Worm (Caenorhabditis elegans): ENCODE data around the gene Y39A1A.22.

The Y39A1A.22 gene

DNA sequence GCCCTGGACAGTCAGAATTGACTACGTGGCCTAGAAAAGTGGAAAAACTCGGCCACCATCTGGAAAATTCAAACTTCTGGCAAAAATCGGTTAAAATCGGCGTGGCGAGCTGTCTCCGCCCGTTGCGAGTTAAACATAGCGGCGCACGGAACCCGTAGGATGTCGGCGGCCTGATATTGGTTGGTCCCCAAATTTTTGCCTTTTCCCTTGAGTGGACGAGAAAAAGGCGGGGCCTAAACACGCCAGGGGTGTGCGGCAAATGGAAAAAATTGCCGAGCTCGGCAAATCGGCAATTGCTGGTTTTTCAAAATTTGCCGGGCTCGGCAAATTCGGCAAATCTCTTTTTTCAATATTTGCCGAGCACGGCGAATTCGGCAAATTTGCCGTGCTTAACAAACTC, 26.5 kb upstream of the Y39A1A.22 start (continued):
- TF ChIP-seq ekl-4 (GFP tag; IDR thresholded peaks at IDR 0.05) (no peak), ztf-26 (tag; optimal IDR thresholded peaks at IDR 0.05) (no peak), snpc-3.4 (tag; optimal IDR thresholded peaks at IDR 0.05) (peak; percentile 55), bed-1 (GFP tag; IDR thresholded peaks at IDR 0.05) (no peak), madf-6 (GFP tag; IDR thresholded peaks at IDR 0.05) (peak; percentile 79), lin-26 (GFP tag; IDR thresholded peaks at IDR 0.05) (peak; percentile 87), D2030.7 (GFP tag; IDR thresholded peaks at IDR 0.05) (peak; percentile 92), F37B4.10 (GFP tag; IDR thresholded peaks at IDR 0.05) (no peak), F55B11.4 (tag; optimal IDR thresholded peaks at IDR 0.05; ENCODE audit: borderline replicate concordance, insufficient read depth) (no peak), ceh-91 (GFP tag; IDR thresholded peaks at IDR 0.05) (peak; percentile 59), lin-40 (tag; optimal IDR thresholded peaks at IDR 0.05) (no peak), ceh-79 (tag; optimal IDR thresholded peaks at IDR 0.05) (no peak), attf-6 (GFP tag; IDR thresholded peaks at IDR 0.05) (0 out of 2 replicates have a peak, but pooled peaks have one; percentile 54), snpc-4 (GFP tag; optimal IDR thresholded peaks at IDR 0.05) (peak; percentile 85), snpc-4 (tag; optimal IDR thresholded peaks at IDR 0.05) (peak in 3 of 4 experiments; percentile 83 to 92 (median 88)), dox-1 (GFP tag; IDR thresholded peaks at IDR 0.05) (peak; percentile 66; the same call in 1 of the 2 replicates), tbp1 (GFP tag; optimal IDR thresholded peaks at IDR 0.05) (peak; percentile 60), tbx-9 (tag; optimal IDR thresholded peaks at IDR 0.05; ENCODE audit: borderline replicate concordance) (no peak), ztf-28 (GFP tag; IDR thresholded peaks at IDR 0.05) (no peak), die-1 (tag; optimal IDR thresholded peaks at IDR 0.05) (no peak), snpc-1.1 (tag; optimal IDR thresholded peaks at IDR 0.05; ENCODE audit: insufficient read depth) (peak; percentile 90), snpc-1.3 (tag; optimal IDR thresholded peaks at IDR 0.05; ENCODE audit: insufficient read depth) (peak; percentile 5)

DNA sequence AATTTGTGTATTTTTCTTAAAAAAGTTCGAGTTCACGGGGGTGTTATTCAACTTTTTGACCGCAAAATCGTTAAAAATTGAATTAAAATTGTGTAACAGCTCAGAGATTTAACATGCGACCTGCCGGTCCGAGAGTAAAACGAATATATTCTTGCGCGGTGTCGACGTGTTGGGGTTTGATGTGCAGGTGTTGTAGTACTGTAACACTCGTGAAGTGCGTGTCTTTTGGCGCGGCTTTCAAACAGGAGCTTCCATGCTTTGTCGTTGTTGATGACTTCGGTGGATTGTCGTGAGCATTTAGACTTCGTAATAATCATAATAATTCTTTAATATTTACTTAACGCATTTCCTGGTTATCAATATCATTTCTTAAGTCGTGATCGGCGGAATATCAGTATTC, 23.7 kb upstream of the Y39A1A.22 start, which contains the start of gene tat-3:
tat-3 (minus strand) TSS at position 196 of the 400 bp plus-strand sequence.
- TF ChIP-seq dox-1 (GFP tag; IDR thresholded peaks at IDR 0.05) (0 out of 2 replicates have a peak, but pooled peaks have one; percentile 19), F33H1.4 (GFP tag; IDR thresholded peaks at IDR 0.05) (peak; percentile 49), ekl-4 (GFP tag; IDR thresholded peaks at IDR 0.05) (0 out of 2 replicates have a peak, but pooled peaks have one; percentile 20), unc-62 (GFP tag; optimal IDR thresholded peaks at IDR 0.05) (no peak), ceh-91 (GFP tag; IDR thresholded peaks at IDR 0.05) (peak; percentile 33; the same call in 1 of the 2 replicates), tlf-1 (GFP tag; optimal IDR thresholded peaks at IDR 0.05) (no peak), madf-6 (GFP tag; IDR thresholded peaks at IDR 0.05) (peak; percentile 61), mcd-1 (GFP tag; IDR thresholded peaks at IDR 0.05) (0 out of 2 replicates have a peak, but pooled peaks have one; percentile 13), lsl-1 (GFP tag; optimal IDR thresholded peaks at IDR 0.05) (peak; percentile 78), D2030.7 (GFP tag; IDR thresholded peaks at IDR 0.05) (peak; percentile 34; the same call in 1 of the 2 replicates)

DNA sequence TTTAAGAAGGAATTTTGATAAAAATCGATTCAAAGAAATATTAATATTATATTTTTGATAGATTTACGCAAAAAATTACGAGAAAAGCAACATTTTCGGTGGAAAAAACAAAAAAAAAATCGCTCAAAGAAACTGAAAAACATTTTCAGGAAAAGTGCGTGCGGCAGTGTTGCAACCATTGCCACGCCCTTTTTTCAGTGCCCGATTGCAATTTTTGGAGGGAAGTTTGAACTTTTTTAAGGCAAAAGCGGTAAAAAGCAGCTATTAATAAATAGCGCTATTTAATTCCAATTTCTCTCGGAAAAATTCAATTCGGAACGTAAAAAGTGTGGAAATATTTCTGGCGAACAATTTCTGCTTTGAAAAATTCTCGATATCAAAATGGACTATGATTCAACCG, 14.2 kb upstream of the Y39A1A.22 start:
- TF ChIP-seq ceh-91 (GFP tag; IDR thresholded peaks at IDR 0.05) (no peak), Y95B8A.8 (GFP tag; IDR thresholded peaks at IDR 0.05) (no peak), sdz-38 (tag; optimal IDR thresholded peaks at IDR 0.05) (no peak), T07F8.4 (tag; optimal IDR thresholded peaks at IDR 0.05) (no peak), dpl-1 (GFP tag; optimal IDR thresholded peaks at IDR 0.05) (peak; percentile 39), efl-1 (GFP tag; optimal IDR thresholded peaks at IDR 0.05) (peak; percentile 47), lin-54 (GFP tag; optimal IDR thresholded peaks at IDR 0.05) (peak; percentile 46), lsl-1 (GFP tag; optimal IDR thresholded peaks at IDR 0.05) (peak; percentile 18), let-607 (tag; optimal IDR thresholded peaks at IDR 0.05) (no peak), athp-1 (tag; optimal IDR thresholded peaks at IDR 0.05) (no peak), B0035.1 (tag; optimal IDR thresholded peaks at IDR 0.05) (no peak), ceh-100 (GFP tag; IDR thresholded peaks at IDR 0.05) (peak; percentile 35; the same call in 1 of the 2 replicates), F33H1.4 (GFP tag; IDR thresholded peaks at IDR 0.05) (0 out of 2 replicates have a peak, but pooled peaks have one; percentile 7)
